Worm (Caenorhabditis elegans) whole organism, L4 larva: Measurements from ENCODE around the gene K08C7.7.
A peak's percentile ranks its signal among the peaks of the same experiment; 100 is the strongest.

Experiments
- D1046.2 ChIP-seq: fragments of 200-800 bp; sonication (Bioruptor generic); IDR thresholded peaks from 2 replicates; pipeline ENCODE4 v1.3.6; 2022; ENCODE audit warnings: missing genetic modification characterization, missing compliant biosample characterization
- F49E8.2 ChIP-seq: sonication (generic microtip); optimal IDR thresholded peaks from 2 replicates; lab custom pipeline; 2016; ENCODE audit warnings: missing compliant biosample characterization, mild to moderate bottlenecking, missing genetic modification characterization, borderline replicate concordance
- T26A8.4 ChIP-seq: fragments of 200-800 bp; sonication (Bioruptor generic); IDR thresholded peaks from 2 replicates; pipeline ENCODE4 v1.3.6; 2022; ENCODE audit warnings: missing genetic modification characterization, missing compliant biosample characterization
- Y105C5A.15 ChIP-seq: fragments of 200-800 bp; sonication (Bioruptor generic); IDR thresholded peaks from 2 replicates; pipeline ENCODE4 v1.3.6; 2022; ENCODE audit warnings: missing genetic modification characterization, missing compliant biosample characterization
- ZK337.2 ChIP-seq: fragments of 200-800 bp; sonication (Bioruptor generic); IDR thresholded peaks from 2 replicates; pipeline ENCODE4 v1.3.6; 2022; ENCODE audit warnings: missing genetic modification reagents, missing genetic modification characterization, missing compliant biosample characterization
- aly-2 ChIP-seq: sonication (generic microtip); optimal IDR thresholded peaks from 2 replicates; lab custom pipeline; 2018; ENCODE audit warnings: missing biosample characterization, missing genetic modification characterization
- ceh-20 ChIP-seq: fragments of 200-800 bp; sonication (Bioruptor generic); IDR thresholded peaks from 2 replicates; pipeline ENCODE4 v1.3.6; 2022; ENCODE audit warnings: missing genetic modification reagents, missing genetic modification characterization, missing compliant biosample characterization
- ceh-32 ChIP-seq: sonication (generic microtip); optimal IDR thresholded peaks from 2 replicates; lab custom pipeline; 2016; ENCODE audit warnings: mild to moderate bottlenecking, missing genetic modification characterization, missing compliant biosample characterization; ENCODE audit not compliant: poor library complexity
- ceh-44 ChIP-seq: fragments of 200-800 bp; sonication (Bioruptor generic); IDR thresholded peaks from 2 replicates; pipeline ENCODE4 v1.3.6; 2022; ENCODE audit warnings: missing genetic modification reagents, missing genetic modification characterization, missing compliant biosample characterization
- ceh-62 ChIP-seq: sonication (generic microtip); optimal IDR thresholded peaks from 2 replicates; lab custom pipeline; 2017; ENCODE audit warnings: missing biosample characterization, missing genetic modification characterization
- cey-2 ChIP-seq: sonication (generic microtip); optimal IDR thresholded peaks from 3 replicates; lab custom pipeline; 2017; ENCODE audit warnings: missing genetic modification characterization, mild to moderate bottlenecking, missing compliant biosample characterization, antibody characterized with exemption, borderline replicate concordance; ENCODE audit not compliant: insufficient read depth
- ctbp-1 ChIP-seq: fragments of 200-800 bp; sonication (Bioruptor generic); IDR thresholded peaks from 2 replicates; pipeline ENCODE4 v1.3.6; 2022; ENCODE audit warnings: missing genetic modification reagents, missing genetic modification characterization, missing compliant biosample characterization
- daf-16 ChIP-seq, 3 experiments: sonication (generic microtip); optimal IDR thresholded peaks; 2 replicates each; lab custom pipeline; 2016 to 2017; ENCODE audit warnings: missing genetic modification characterization in 3 of 3, missing genetic modification reagents in 3 of 3, mild to moderate bottlenecking in 2 of 3, missing compliant biosample characterization in 2 of 3, missing biosample characterization in 1 of 3, moderate library complexity in 1 of 3
- dmd-8 ChIP-seq: fragments of 200-800 bp; sonication (Bioruptor generic); IDR thresholded peaks from 2 replicates; pipeline ENCODE4 v1.3.6; 2022; ENCODE audit warnings: missing genetic modification characterization, missing compliant biosample characterization
- dpl-1 ChIP-seq: fragments of 150-350 bp; optimal IDR thresholded peaks from 2 replicates; lab custom pipeline; 2014; ENCODE audit warnings: missing biosample characterization, missing genetic modification reagents, missing genetic modification characterization
- dve-1 ChIP-seq: sonication (generic microtip); optimal IDR thresholded peaks from 2 replicates; lab custom pipeline; 2017; ENCODE audit warnings: antibody characterized with exemption, mild to moderate bottlenecking, missing genetic modification characterization, missing compliant biosample characterization; ENCODE audit not compliant: insufficient read depth
- egl-43 ChIP-seq: fragments of 200-800 bp; sonication (Bioruptor generic); IDR thresholded peaks from 2 replicates; pipeline ENCODE4 v1.3.6; 2022; ENCODE audit warnings: missing genetic modification reagents, missing genetic modification characterization, missing compliant biosample characterization
- fkh-10 ChIP-seq: fragments of 150-350 bp; optimal IDR thresholded peaks from 2 replicates; lab custom pipeline; 2014; ENCODE audit warnings: missing biosample characterization, missing genetic modification reagents, missing genetic modification characterization
- fos-1 ChIP-seq: fragments of 150-350 bp; optimal IDR thresholded peaks from 2 replicates; lab custom pipeline; 2014; ENCODE audit warnings: missing biosample characterization, missing genetic modification characterization
- hlh-11 ChIP-seq: fragments of 200-800 bp; sonication (Bioruptor generic); optimal IDR thresholded peaks from 2 replicates; lab custom pipeline; 2018; ENCODE audit warnings: mild to moderate bottlenecking, missing genetic modification characterization, missing compliant biosample characterization
- hlh-30 ChIP-seq: sonication (generic microtip); optimal IDR thresholded peaks from 2 replicates; lab custom pipeline; 2017; ENCODE audit warnings: antibody characterized with exemption, mild to moderate bottlenecking, missing genetic modification characterization, missing compliant biosample characterization; ENCODE audit not compliant: insufficient read depth
- lin-15B ChIP-seq: fragments of 150-350 bp; sonication (generic microtip); optimal IDR thresholded peaks from 3 replicates; lab custom pipeline; 2014; ENCODE audit warnings: missing biosample characterization, missing genetic modification characterization
- lin-38 ChIP-seq: fragments of 200-800 bp; sonication (Bioruptor generic); IDR thresholded peaks from 2 replicates; pipeline ENCODE4 v1.3.6; 2022; ENCODE audit warnings: missing genetic modification reagents, missing genetic modification characterization, missing compliant biosample characterization
- mdt-29 ChIP-seq: fragments of 200-800 bp; sonication (Bioruptor generic); IDR thresholded peaks from 2 replicates; pipeline ENCODE4 v1.3.6; 2022; ENCODE audit warnings: missing genetic modification reagents, missing genetic modification characterization, missing compliant biosample characterization
- mxl-3 ChIP-seq: fragments of 200-800 bp; sonication (Bioruptor generic); optimal IDR thresholded peaks from 2 replicates; lab custom pipeline; 2018; ENCODE audit warnings: mild to moderate bottlenecking, missing genetic modification characterization, missing compliant biosample characterization
- nhr-10 ChIP-seq: fragments of 150-350 bp; optimal IDR thresholded peaks from 2 replicates; lab custom pipeline; 2014; ENCODE audit warnings: missing biosample characterization, missing genetic modification characterization
- nhr-102 ChIP-seq: sonication (generic microtip); optimal IDR thresholded peaks from 2 replicates; lab custom pipeline; 2016; ENCODE audit warnings: mild to moderate bottlenecking, missing genetic modification characterization, moderate library complexity, missing compliant biosample characterization
- nhr-25 ChIP-seq: sonication (generic microtip); optimal IDR thresholded peaks from 2 replicates; lab custom pipeline; 2017; ENCODE audit warnings: missing genetic modification characterization, mild to moderate bottlenecking, missing compliant biosample characterization, antibody characterized with exemption, moderate library complexity, borderline replicate concordance; ENCODE audit not compliant: insufficient read depth
- nhr-28 ChIP-seq: fragments of 150-350 bp; optimal IDR thresholded peaks from 2 replicates; lab custom pipeline; 2014; ENCODE audit warnings: missing biosample characterization, missing genetic modification characterization
- nhr-77 ChIP-seq: fragments of 150-350 bp; optimal IDR thresholded peaks from 2 replicates; lab custom pipeline; 2014; ENCODE audit warnings: missing biosample characterization, missing genetic modification characterization
- php-3 ChIP-seq: fragments of 200-800 bp; sonication (Bioruptor generic); IDR thresholded peaks from 2 replicates; pipeline ENCODE4 v1.3.6; 2022; ENCODE audit warnings: missing genetic modification reagents, missing genetic modification characterization, missing compliant biosample characterization
- sdz-12 ChIP-seq: fragments of 200-800 bp; sonication (Bioruptor generic); optimal IDR thresholded peaks from 2 replicates; lab custom pipeline; 2018; ENCODE audit warnings: mild to moderate bottlenecking, missing genetic modification characterization, missing compliant biosample characterization
- set-16 ChIP-seq: fragments of 200-800 bp; sonication (Bioruptor generic); IDR thresholded peaks from 2 replicates; pipeline ENCODE4 v1.3.6; 2022; ENCODE audit warnings: missing genetic modification reagents, missing genetic modification characterization, missing compliant biosample characterization
- spr-1 ChIP-seq: sonication (generic microtip); optimal IDR thresholded peaks from 2 replicates; lab custom pipeline; 2016; ENCODE audit warnings: mild to moderate bottlenecking, missing genetic modification characterization, missing compliant biosample characterization
- unc-62 ChIP-seq, 3 experiments: fragments of 150-350 bp in 1 of 3; sonication (generic microtip); optimal IDR thresholded peaks in 2 of 3; peaks in 1 of 3; 1 replicate in 1 of 3; 2 replicates in 2 of 3; lab custom pipeline; 2014 to 2017; ENCODE audit warnings: missing biosample characterization in 3 of 3, missing genetic modification characterization in 3 of 3, missing genetic modification reagents in 3 of 3, missing genotype in 1 of 3
- zag-1 ChIP-seq: fragments of 150-350 bp; optimal IDR thresholded peaks from 2 replicates; lab custom pipeline; 2014; ENCODE audit warnings: missing biosample characterization, missing genetic modification characterization
- zfp-2 ChIP-seq: sonication (generic microtip); optimal IDR thresholded peaks from 2 replicates; lab custom pipeline; 2016; ENCODE audit warnings: mild to moderate bottlenecking, missing genetic modification characterization, missing compliant biosample characterization
- zfp-3 ChIP-seq: fragments of 200-800 bp; sonication (Bioruptor generic); conservative IDR thresholded peaks from 2 replicates; pipeline ENCODE4 v1.3.6; 2022; ENCODE audit warnings: missing genetic modification reagents, missing genetic modification characterization, missing compliant biosample characterization
- zip-2 ChIP-seq: fragments of 150-350 bp; optimal IDR thresholded peaks from 2 replicates; lab custom pipeline; 2014; ENCODE audit warnings: missing biosample characterization, missing genetic modification characterization
- ztf-11 ChIP-seq: fragments of 150-350 bp; optimal IDR thresholded peaks from 2 replicates; lab custom pipeline; 2014; ENCODE audit warnings: missing biosample characterization, missing genetic modification characterization

Gene K08C7.7

ce11 chrIV:10664134-10664533 lies at the start of gene K08C7.7:
TSS of gene K08C7.7 (plus strand) at chrIV:10664434.
- no peak for TF ChIP-seq nhr-25 (tag; lab: Kevin White, UChicago)
- TF ChIP-seq nhr-77: no peak

- TF ChIP-seq ceh-62 (tag; lab: Kevin White, UChicago): no peak
- TF ChIP-seq hlh-11 (tag; lab: Kevin White, UChicago): peak; percentile 41
- no peak for TF ChIP-seq zip-2
- peak; percentile 3 for TF ChIP-seq nhr-28
- no peak for TF ChIP-seq Y105C5A.15 (GFP tag; lab: Robert Waterston, UW)
- TF ChIP-seq mdt-29: no peak
Measured at ce11 chrIV:10614918-10615477, 49.2 kb upstream of the K08C7.7 start, which contains the start of gene ptr-14. TSS of gene ptr-14 (plus strand) at chrIV:10615427.

DNA sequence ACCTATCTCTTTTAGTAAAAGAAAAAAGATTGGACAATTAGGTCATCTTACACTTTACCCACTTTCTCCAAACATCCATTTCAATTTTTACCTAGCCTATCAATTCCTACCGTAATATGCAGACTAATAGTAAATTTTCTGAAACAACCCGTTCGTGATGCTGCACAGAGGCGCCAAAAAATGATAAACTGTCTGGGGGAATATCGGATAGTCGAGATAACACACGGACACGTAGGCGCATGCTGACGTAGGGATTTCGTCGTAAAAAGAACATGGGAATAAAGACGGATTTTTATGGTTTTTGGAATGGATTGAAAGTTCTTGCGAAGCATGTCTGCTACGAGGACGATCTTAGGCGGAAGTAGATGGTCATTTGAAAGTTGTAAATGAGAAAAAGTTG lies 47.9 kb upstream of the K08C7.7 start:
- no peak for TF ChIP-seq zag-1
- peak in 1 of 2 experiments; percentile 78 for TF ChIP-seq unc-62 (GFP tag; optimal IDR thresholded peaks at IDR 0.05 in 1 of 2; lab: Kevin White, UChicago)
- no peak for TF ChIP-seq unc-62 (tag; optimal IDR thresholded peaks at IDR 0.05; lab: Kevin White, UChicago)
- TF ChIP-seq mxl-3: peak; percentile 37

DNA sequence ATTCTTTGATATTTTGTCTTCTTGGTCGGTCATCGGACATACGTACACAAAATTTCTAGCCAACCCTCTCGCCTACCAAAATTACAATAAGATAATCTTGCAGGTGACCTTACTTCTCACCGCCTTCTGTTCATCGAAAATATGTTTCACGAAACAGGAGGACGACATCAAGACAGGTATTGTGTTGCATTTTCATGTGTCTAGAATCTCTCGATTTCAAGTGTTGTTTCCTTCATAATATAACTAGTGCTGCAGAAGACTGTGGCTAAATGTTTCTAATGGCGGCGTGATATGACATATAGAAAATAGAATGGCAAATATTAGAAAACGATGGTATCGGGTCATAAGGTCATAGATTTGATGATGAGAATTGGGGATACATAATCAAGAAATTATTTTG lies 47.1 kb upstream of the K08C7.7 start:
- TF ChIP-seq ztf-11 (no peak), unc-62 (GFP tag; optimal IDR thresholded peaks at IDR 0.05 in 1 of 2; lab: Kevin White, UChicago) (peak in 1 of 2 experiments; percentile 92), unc-62 (tag; optimal IDR thresholded peaks at IDR 0.05; lab: Kevin White, UChicago) (no peak), ceh-44 (GFP tag; lab: Robert Waterston, UW) (no peak), nhr-10 (tag; lab: Kevin White, UChicago) (no peak), hlh-30 (tag; lab: Kevin White, UChicago) (peak; percentile 19), lin-15B (tag; lab: Kevin White, UChicago) (no peak), dmd-8 (GFP tag; lab: Robert Waterston, UW) (no peak), zfp-3 (GFP tag; lab: Robert Waterston, UW) (no peak), cey-2 (peak; percentile 2), F49E8.2 (no peak), ceh-32 (no peak), zfp-2 (tag; lab: Kevin White, UChicago) (no peak), egl-43 (GFP tag; lab: Robert Waterston, UW) (no peak), aly-2 (tag; lab: Kevin White, UChicago) (no peak)

DNA sequence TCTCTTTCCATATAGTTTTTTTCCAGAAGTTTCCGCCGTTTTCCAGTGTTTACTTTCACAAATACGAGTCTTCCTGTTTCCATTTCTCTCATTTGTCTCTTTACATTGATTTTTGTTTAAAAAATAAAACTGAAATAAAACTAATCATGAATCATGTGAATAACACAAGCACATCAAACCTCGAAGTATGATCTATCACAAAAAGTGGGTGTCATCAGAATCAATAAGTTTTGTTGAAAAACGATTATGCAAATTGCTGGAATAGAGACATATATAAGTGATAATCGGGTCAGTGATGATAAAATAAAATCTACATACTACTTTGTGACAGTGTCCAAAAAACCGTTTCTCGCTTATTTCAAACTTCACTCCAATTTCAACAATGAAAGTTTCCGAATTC lies 43.4 kb upstream of the K08C7.7 start, which contains the start of gene R09H10.7:
Gene R09H10.7 (plus strand): TSS at position 301 of the 400 bp plus-strand sequence.
- TF ChIP-seq spr-1 (tag; lab: Kevin White, UChicago) (no peak), zfp-3 (GFP tag; lab: Robert Waterston, UW) (0 out of 2 replicates have a peak, but pooled peaks have one; percentile 33)

DNA sequence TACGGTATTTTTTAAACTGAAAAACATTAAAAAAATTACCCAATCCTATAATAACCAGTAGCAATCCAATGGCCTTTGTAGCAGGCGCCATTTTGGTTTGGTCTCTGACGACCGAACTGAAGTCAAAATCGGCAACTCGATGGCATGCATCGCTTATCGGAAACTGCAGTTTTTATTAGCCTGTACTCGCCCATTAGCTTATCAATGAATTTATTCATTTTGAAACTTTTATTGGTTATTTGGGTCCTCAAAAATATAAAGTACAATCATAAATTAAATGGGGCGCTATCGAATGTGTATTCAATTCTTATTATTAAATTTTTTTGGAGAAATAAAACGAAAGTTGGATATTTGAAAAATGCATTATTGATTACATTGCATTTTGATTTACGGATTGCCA lies 35.5 kb upstream of the K08C7.7 start, which contains the start of gene R09H10.5:
Gene R09H10.5 (minus strand): TSS at position 106 of the 400 bp plus-strand sequence.
- no peak for TF ChIP-seq lin-38 (GFP tag; lab: Robert Waterston, UW)
- no peak for TF ChIP-seq ctbp-1 (GFP tag; lab: Robert Waterston, UW)
- TF ChIP-seq fkh-10 (GFP tag; lab: Kevin White, UChicago): no peak
- TF ChIP-seq set-16 (GFP tag; lab: Robert Waterston, UW): no peak
- no peak for TF ChIP-seq D1046.2 (GFP tag; lab: Robert Waterston, UW)
- TF ChIP-seq nhr-102 (tag; lab: Kevin White, UChicago): no peak
- no peak for TF ChIP-seq T26A8.4 (GFP tag; lab: Robert Waterston, UW)
- TF ChIP-seq daf-16 (GFP tag; optimal IDR thresholded peaks at IDR 0.05; lab: Kevin White, UChicago): no peak
- TF ChIP-seq daf-16 (tag; optimal IDR thresholded peaks at IDR 0.05; lab: Kevin White, UChicago): peak; percentile 46
- TF ChIP-seq ZK337.2 (GFP tag; lab: Robert Waterston, UW): no peak
- peak; percentile 20 for TF ChIP-seq dve-1 (tag; lab: Kevin White, UChicago)
- TF ChIP-seq nhr-28: peak; percentile 36
- no peak for TF ChIP-seq sdz-12
- no peak for TF ChIP-seq fos-1 (tag; lab: Kevin White, UChicago)
- no peak for TF ChIP-seq dpl-1
- TF ChIP-seq ceh-20 (GFP tag; lab: Robert Waterston, UW): peak; percentile 84
- no peak for TF ChIP-seq egl-43 (GFP tag; lab: Robert Waterston, UW)
- peak; percentile 42 for TF ChIP-seq hlh-11 (tag; lab: Kevin White, UChicago)
- peak; percentile 98 for TF ChIP-seq php-3 (GFP tag; lab: Robert Waterston, UW)
